Worm (Caenorhabditis elegans) whole organism, L3 larva: ENCODE measurements around the gene C08E8.3.

ENCODE experiments used
- ama-1 ChIP-seq: fragments of 150-350 bp; optimal IDR thresholded peaks from 2 replicates; lab custom pipeline; 2018
- mml-1 ChIP-seq: fragments of 150-350 bp; sonication (generic microtip); optimal IDR thresholded peaks from 3 replicates; lab custom pipeline; 2014; ENCODE audit warnings: missing biosample characterization, missing genetic modification characterization
- nhr-76 ChIP-seq: fragments of 150-350 bp; sonication (generic microtip); optimal IDR thresholded peaks from 5 replicates; lab custom pipeline; 2014; ENCODE audit warnings: missing biosample characterization, missing genetic modification characterization
- ztf-4 ChIP-seq: fragments of 150-350 bp; optimal IDR thresholded peaks from 2 replicates; lab custom pipeline; 2014; ENCODE audit warnings: missing biosample characterization, missing genetic modification characterization

DNA sequence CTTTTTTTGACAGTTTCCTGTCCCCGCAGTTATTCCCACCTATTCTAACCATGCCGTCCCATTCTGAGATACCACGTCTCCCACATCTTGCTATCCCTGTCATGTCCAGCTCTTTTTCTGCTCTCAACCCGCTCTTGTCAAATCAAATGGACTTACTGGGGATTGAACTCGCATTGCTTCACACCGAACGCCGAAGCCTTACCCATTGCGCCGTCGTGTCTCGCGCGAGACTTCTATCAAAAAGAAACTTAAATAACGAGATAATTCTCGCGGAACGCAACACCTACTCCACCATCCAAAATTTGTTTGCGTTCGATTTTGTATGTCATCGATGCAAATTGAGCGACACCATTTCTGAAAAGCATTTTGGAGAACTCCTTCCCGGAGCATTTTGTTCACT, 5.7 kb upstream of the C08E8.3 start:
- TF ChIP-seq nhr-76 (no peak), mml-1 (tag; lab: Kevin White, UChicago) (no peak), ama-1 (lab: Kevin White, UChicago) (no peak), ztf-4 (tag; lab: Kevin White, UChicago) (no peak)
